Worm (Caenorhabditis elegans) whole organism, dauer: ENCODE results near the gene E01G4.6.

Source experiments
- unc-62 ChIP-seq: sonication (generic microtip); optimal IDR thresholded peaks from 2 replicates; lab custom pipeline; 2017; ENCODE audit warnings: missing biosample characterization, missing genetic modification reagents, missing genetic modification characterization

Gene E01G4.6

ce11 chrII:13481781-13482455, at the start of gene E01G4.6:
Gene E01G4.6 (plus strand): TSS chrII:13482405.
- no peak for TF ChIP-seq unc-62

ce11 chrII:13436725-13437124, 45.5 kb upstream of the E01G4.6 start, which contains the start of gene Y48E1C.4:
Gene Y48E1C.4 (minus strand): TSS chrII:13436825.
- no peak for TF ChIP-seq unc-62

ce11 chrII:13444307-13444706, 37.9 kb upstream of the E01G4.6 start:
- TF ChIP-seq unc-62: no peak

ce11 chrII:13446597-13446996, 35.6 kb upstream of the E01G4.6 start:
- TF ChIP-seq unc-62: no peak

ce11 chrII:13447166-13447643, 35.0 kb upstream of the E01G4.6 start, which contains the start of gene tbc-14:
Gene tbc-14 (minus strand): TSS chrII:13447593.
- no peak for TF ChIP-seq unc-62

- no peak for TF ChIP-seq unc-62
Measured at ce11 chrII:13447668-13448067, 34.5 kb upstream of the E01G4.6 start.

- no peak for TF ChIP-seq unc-62
Measured at ce11 chrII:13451321-13451720, 30.9 kb upstream of the E01G4.6 start.

- TF ChIP-seq unc-62: no peak
Measured at ce11 chrII:13454839-13455238, 27.4 kb upstream of the E01G4.6 start.

ce11 chrII:13456622-13457021, 25.6 kb upstream of the E01G4.6 start:
- no peak for TF ChIP-seq unc-62

- TF ChIP-seq unc-62: no peak
Measured at ce11 chrII:13460592-13461395, 21.4 kb upstream of the E01G4.6 start, which contains the start of gene pqn-27. Gene pqn-27 (minus strand): TSS chrII:13460642.

- TF ChIP-seq unc-62: no peak
Measured at ce11 chrII:13461604-13462375, 20.4 kb upstream of the E01G4.6 start.

ce11 chrII:13465381-13465838, 16.8 kb upstream of the E01G4.6 start:
- TF ChIP-seq unc-62: no peak

ce11 chrII:13467838-13468389, 14.3 kb upstream of the E01G4.6 start:
- no peak for TF ChIP-seq unc-62

ce11 chrII:13469043-13469652, 13.1 kb upstream of the E01G4.6 start, which contains the start of gene E01G4.3:
Gene E01G4.3 (minus strand): TSS chrII:13469602.
- no peak for TF ChIP-seq unc-62

- TF ChIP-seq unc-62: no peak
Measured at ce11 chrII:13470655-13471054, 11.6 kb upstream of the E01G4.6 start.

ce11 chrII:13472101-13472500, 10.1 kb upstream of the E01G4.6 start, which contains the start of gene E01G4.5:
Gene E01G4.5 (plus strand): TSS chrII:13472401.
- no peak for TF ChIP-seq unc-62
